Worm (Caenorhabditis elegans): ENCODE data around the gene F48G7.7.

Gene F48G7.7

DNA sequence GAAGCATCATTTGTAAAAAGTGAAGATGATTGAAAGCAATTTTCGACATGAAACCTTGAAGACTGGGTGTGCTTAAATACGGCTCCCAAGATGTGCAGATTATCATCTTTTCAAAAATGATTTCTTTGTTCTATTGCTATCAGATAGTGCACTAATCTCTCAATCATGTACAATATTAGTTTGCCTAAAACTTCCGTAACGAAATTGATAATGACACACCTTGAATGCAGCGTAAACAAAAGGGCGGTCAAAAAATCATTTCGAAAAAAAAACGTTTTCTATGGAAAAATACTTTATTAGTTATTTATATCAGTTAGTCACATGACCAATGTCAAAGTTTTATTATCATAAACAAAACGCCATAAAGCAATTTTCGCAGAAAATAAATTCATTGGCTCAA lies 3.3 kb downstream of the F48G7.7 start, which contains the start of gene F48G7.5:
Gene F48G7.5, minus strand, starts transcription at position 34 of the 400 bp plus-strand sequence.
- no peak for TF ChIP-seq ceh-6 (GFP tag; optimal IDR thresholded peaks at IDR 0.05)
- no peak for TF ChIP-seq T23F11.4 (GFP tag; optimal IDR thresholded peaks at IDR 0.05)
- TF ChIP-seq lim-6 (tag; optimal IDR thresholded peaks at IDR 0.05), result no peak
- no peak for TF ChIP-seq ceh-48 (tag; optimal IDR thresholded peaks at IDR 0.05)
- no peak for TF ChIP-seq hlh-13 (GFP tag; optimal IDR thresholded peaks at IDR 0.05)
- no peak for TF ChIP-seq pha-4 (tag; optimal IDR thresholded peaks at IDR 0.05)
- no peak for TF ChIP-seq ceh-24 (tag; optimal IDR thresholded peaks at IDR 0.05)
- no peak for TF ChIP-seq hlh-8 (tag; optimal IDR thresholded peaks at IDR 0.05)
- no peak for TF ChIP-seq ceh-45 (GFP tag; IDR thresholded peaks at IDR 0.05)
- TF ChIP-seq ama-1 (optimal IDR thresholded peaks at IDR 0.05), result no peak
- no peak for TF ChIP-seq ceh-9 (tag; optimal IDR thresholded peaks at IDR 0.05)
- no peak for TF ChIP-seq syd-9 (tag; optimal IDR thresholded peaks at IDR 0.05)
- no peak for TF ChIP-seq ttx-3 (tag; optimal IDR thresholded peaks at IDR 0.05)

ce11 chrV:620987-621386 lies 5.2 kb downstream of the F48G7.7 start:
- no peak for TF ChIP-seq hlh-30 (tag; optimal IDR thresholded peaks at IDR 0.05; ENCODE audit: insufficient read depth)
- no peak for TF ChIP-seq tbx-2 (tag; optimal IDR thresholded peaks at IDR 0.05)

ce11 chrV:619054-619453 lies 7.2 kb downstream of the F48G7.7 start, which contains the start of gene F48G7.4:
Gene F48G7.4, plus strand, starts transcription at chrV:619453.
- TF ChIP-seq che-1 (tag; optimal IDR thresholded peaks at IDR 0.05) (no peak), ceh-48 (tag; optimal IDR thresholded peaks at IDR 0.05) (no peak), unc-55 (GFP tag; optimal IDR thresholded peaks at IDR 0.05) (peak; percentile 83), pat-9 (tag; optimal IDR thresholded peaks at IDR 0.05) (no peak), K02D7.2 (tag; optimal IDR thresholded peaks at IDR 0.05) (no peak), T23F11.4 (GFP tag; optimal IDR thresholded peaks at IDR 0.05) (no peak), ceh-18 (tag; optimal IDR thresholded peaks at IDR 0.05) (peak; percentile 14)

DNA sequence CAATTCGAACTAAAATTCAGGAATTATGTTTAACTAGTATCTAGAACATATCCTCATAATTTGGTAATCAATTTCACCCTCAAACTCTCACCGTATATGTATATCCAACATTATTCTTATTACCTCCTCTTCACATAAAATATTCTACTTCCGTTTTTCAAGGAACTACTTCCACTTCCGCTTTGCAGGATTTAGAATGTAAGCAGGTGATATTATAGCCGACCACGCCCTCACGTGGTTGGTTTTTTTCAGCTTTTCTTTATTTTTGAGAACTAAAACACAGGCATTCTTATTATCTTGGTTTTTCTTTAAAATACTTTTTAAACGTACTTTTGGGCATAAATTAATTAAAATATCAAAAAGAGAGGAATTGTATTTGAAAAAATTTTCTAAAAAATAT lies 8.3 kb downstream of the F48G7.7 start:
- TF ChIP-seq ceh-19 (GFP tag; optimal IDR thresholded peaks at IDR 0.05), result no peak

- TF ChIP-seq pat-9 (tag; optimal IDR thresholded peaks at IDR 0.05) (no peak), ztf-16 (tag; optimal IDR thresholded peaks at IDR 0.05) (no peak), nhr-11 (tag; optimal IDR thresholded peaks at IDR 0.05) (no peak), ceh-6 (GFP tag; optimal IDR thresholded peaks at IDR 0.05) (no peak), Y22D7AL.16 (tag; optimal IDR thresholded peaks at IDR 0.05) (no peak), nfya-1 (tag; optimal IDR thresholded peaks at IDR 0.05) (no peak), madf-2 (tag; optimal IDR thresholded peaks at IDR 0.05) (no peak), K09A11.1 (tag; optimal IDR thresholded peaks at IDR 0.05; ENCODE audit: insufficient read depth) (no peak), dve-1 (tag; optimal IDR thresholded peaks at IDR 0.05) (no peak), C38D4.7 (GFP tag; optimal IDR thresholded peaks at IDR 0.05) (no peak), che-1 (tag; optimal IDR thresholded peaks at IDR 0.05) (no peak), sdc-2 (tag; optimal IDR thresholded peaks at IDR 0.05) (no peak), pax-1 (tag; optimal IDR thresholded peaks at IDR 0.05) (no peak), ceh-48 (tag; optimal IDR thresholded peaks at IDR 0.05) (no peak), rnt-1 (tag; optimal IDR thresholded peaks at IDR 0.05) (no peak), ets-4 (tag; optimal IDR thresholded peaks at IDR 0.05) (no peak), ttx-3 (tag; optimal IDR thresholded peaks at IDR 0.05) (no peak), dmd-4 (tag; optimal IDR thresholded peaks at IDR 0.05; ENCODE audit: borderline replicate concordance) (no peak), hlh-15 (tag; optimal IDR thresholded peaks at IDR 0.05) (no peak), unc-55 (GFP tag; optimal IDR thresholded peaks at IDR 0.05) (no peak)
Observed at ce11 chrV:615275-615674, 10.9 kb downstream of the F48G7.7 start, which contains the start of gene F48G7.13. Gene F48G7.13, plus strand, starts transcription at chrV:615575.
